Fruit fly (Drosophila melanogaster): ENCODE data around the gene CG42827.

The CG42827 gene

dm6 chr3R:23355829-23356738, 16.6 kb upstream of the CG42827 start, which contains the start of the genes ATPsynCF6 and Sec13:
Gene ATPsynCF6, minus strand, starts transcription at chr3R:23356064.
Gene Sec13, plus strand, starts transcription at chr3R:23356278.
- TF ChIP-seq sv (GFP tag; optimal IDR thresholded peaks at IDR 0.05) = no peak
- no peak for TF ChIP-seq tai (GFP tag; optimal IDR thresholded peaks at IDR 0.05)
- TF ChIP-seq dsf (GFP tag; optimal IDR thresholded peaks at IDR 0.05; ENCODE audit: borderline replicate concordance) = no peak
- peak; percentile 58 for TF ChIP-seq woc (GFP tag; optimal IDR thresholded peaks at IDR 0.05)
- no peak for TF ChIP-seq psq (GFP tag; optimal IDR thresholded peaks at IDR 0.05)
- no peak for TF ChIP-seq dl (GFP tag; optimal IDR thresholded peaks at IDR 0.05; ENCODE audit: insufficient read depth in 1 of 2, partially characterized antibody in 2 of 2)
- TF ChIP-seq lola (GFP tag; optimal IDR thresholded peaks at IDR 0.05) = no peak
- peak; percentile 14 for TF ChIP-seq ey (GFP tag; optimal IDR thresholded peaks at IDR 0.05)
- TF ChIP-seq fru (GFP tag; optimal IDR thresholded peaks at IDR 0.05) = peak; percentile 25
- no peak for TF ChIP-seq Rel (GFP tag; optimal IDR thresholded peaks at IDR 0.05)
- TF ChIP-seq Rel (tag; optimal IDR thresholded peaks at IDR 0.05) = no peak
- TF ChIP-seq sage (GFP tag; optimal IDR thresholded peaks at IDR 0.05) = peak; percentile 68
- no peak for TF ChIP-seq GATAd (GFP tag; optimal IDR thresholded peaks at IDR 0.05)
- TF ChIP-seq rgr (GFP tag; optimal IDR thresholded peaks at IDR 0.05) = peak; percentile 52
- no peak for TF ChIP-seq Hnf4 (GFP tag; optimal IDR thresholded peaks at IDR 0.05)
- TF ChIP-seq Sp1 (GFP tag; optimal IDR thresholded peaks at IDR 0.05) = peak; percentile 44
- TF ChIP-seq HLH106 (tag; optimal IDR thresholded peaks at IDR 0.05) = peak; percentile 57
- TF ChIP-seq usp (GFP tag; optimal IDR thresholded peaks at IDR 0.05) = no peak
- TF ChIP-seq Myc (optimal IDR thresholded peaks at IDR 0.05) = peak; percentile 36
- peak in 1 of 2 experiments; percentile 77 for TF ChIP-seq foxo (GFP tag; optimal IDR thresholded peaks at IDR 0.05)
- no peak for TF ChIP-seq brk (GFP tag; optimal IDR thresholded peaks at IDR 0.05)
- TF ChIP-seq CG9705 (GFP tag; optimal IDR thresholded peaks at IDR 0.05) = peak; percentile 53
- no peak for TF ChIP-seq CrebA (GFP tag; optimal IDR thresholded peaks at IDR 0.05; ENCODE audit: borderline replicate concordance)
- no peak for TF ChIP-seq N (GFP tag; optimal IDR thresholded peaks at IDR 0.05)
- TF ChIP-seq Dif (GFP tag; optimal IDR thresholded peaks at IDR 0.05; ENCODE audit: partially characterized antibody) = no peak
- TF ChIP-seq jim (GFP tag; optimal IDR thresholded peaks at IDR 0.05) = no peak
- TF ChIP-seq Hr78 (GFP tag; optimal IDR thresholded peaks at IDR 0.05) = no peak
- no peak for TF ChIP-seq Jra (GFP tag; optimal IDR thresholded peaks at IDR 0.05)
- no peak for TF ChIP-seq dmrt93B (GFP tag; optimal IDR thresholded peaks at IDR 0.05)
- TF ChIP-seq Dfd (GFP tag; optimal IDR thresholded peaks at IDR 0.05) = no peak
- TF ChIP-seq OdsH (GFP tag; optimal IDR thresholded peaks at IDR 0.05) = no peak
- no peak for TF ChIP-seq Mio (GFP tag; optimal IDR thresholded peaks at IDR 0.05)
- TF ChIP-seq Abd-B (GFP tag; optimal IDR thresholded peaks at IDR 0.05) = no peak
- TF ChIP-seq pan (optimal IDR thresholded peaks at IDR 0.05) = no peak
- no peak for TF ChIP-seq br (GFP tag; optimal IDR thresholded peaks at IDR 0.05)
- TF ChIP-seq Vsx2 (GFP tag; optimal IDR thresholded peaks at IDR 0.05; ENCODE audit: partially characterized antibody) = no peak
- peak; percentile 48 for TF ChIP-seq h (GFP tag; optimal IDR thresholded peaks at IDR 0.05)
- peak; percentile 53 for TF ChIP-seq Hr83 (GFP tag; optimal IDR thresholded peaks at IDR 0.05; ENCODE audit: poor library complexity, severe bottlenecking)
- no peak for TF ChIP-seq CG32264 (GFP tag; optimal IDR thresholded peaks at IDR 0.05)

dm6 chr3R:23356920-23357386, 15.8 kb upstream of the CG42827 start:
- peak; percentile 28 for TF ChIP-seq dmrt93B (GFP tag; optimal IDR thresholded peaks at IDR 0.05)
- TF ChIP-seq foxo (GFP tag; optimal IDR thresholded peaks at IDR 0.05) = peak in 1 of 2 experiments; percentile 75
- TF ChIP-seq rgr (GFP tag; optimal IDR thresholded peaks at IDR 0.05) = peak; percentile 80
- TF ChIP-seq Myc (optimal IDR thresholded peaks at IDR 0.05) = no peak
- TF ChIP-seq psq (GFP tag; optimal IDR thresholded peaks at IDR 0.05) = peak; percentile 78
- peak; percentile 27 for TF ChIP-seq fru (GFP tag; optimal IDR thresholded peaks at IDR 0.05)
- peak; percentile 85 for TF ChIP-seq Sp1 (GFP tag; optimal IDR thresholded peaks at IDR 0.05)
- TF ChIP-seq dl (GFP tag; optimal IDR thresholded peaks at IDR 0.05; ENCODE audit: insufficient read depth in 1 of 2, partially characterized antibody in 2 of 2) = no peak
- TF ChIP-seq sv (GFP tag; optimal IDR thresholded peaks at IDR 0.05) = peak; percentile 38
- peak; percentile 68 for TF ChIP-seq h (GFP tag; optimal IDR thresholded peaks at IDR 0.05)
- TF ChIP-seq HLH106 (tag; optimal IDR thresholded peaks at IDR 0.05) = peak; percentile 79
- TF ChIP-seq woc (GFP tag; optimal IDR thresholded peaks at IDR 0.05) = peak; percentile 53
- peak; percentile 83 for TF ChIP-seq OdsH (GFP tag; optimal IDR thresholded peaks at IDR 0.05)
- no peak for TF ChIP-seq usp (GFP tag; optimal IDR thresholded peaks at IDR 0.05)
- no peak for TF ChIP-seq Rel (GFP tag; optimal IDR thresholded peaks at IDR 0.05)
- TF ChIP-seq Rel (tag; optimal IDR thresholded peaks at IDR 0.05) = peak; percentile 28
- no peak for TF ChIP-seq CG9705 (GFP tag; optimal IDR thresholded peaks at IDR 0.05)
